Fruit fly (Drosophila melanogaster): ENCODE results near the gene Pfas.

- TF ChIP-seq CG34367 (tag; optimal IDR thresholded peaks at IDR 0.05) (no peak), fd96Ca (GFP tag; IDR thresholded peaks at IDR 0.05) (no peak), Pif1A (GFP tag; optimal IDR thresholded peaks at IDR 0.05) (no peak), CG17806 (tag; optimal IDR thresholded peaks at IDR 0.05) (no peak), CG13204 (GFP tag; optimal IDR thresholded peaks at IDR 0.05) (no peak), CG12605 (GFP tag; IDR thresholded peaks at IDR 0.05) (no peak), CG15710 (tag; optimal IDR thresholded peaks at IDR 0.05) (no peak)
Measured at dm6 chr2L:6068544-6069251, 22.8 kb upstream of the Pfas start, which contains the start of the genes CG9150 and Pfdn1.

All from whole organism, pupa.